Fruit fly (Drosophila melanogaster) whole organism, prepupa: ENCODE data around the gene CG12983.

Source experiments
- Blimp-1 ChIP-seq: fragments of 200-800 bp; sonication (Bioruptor generic); optimal IDR thresholded peaks from 3 replicates; lab custom pipeline; 2017; ENCODE audit warnings: missing biosample characterization, missing genetic modification characterization, mild to moderate bottlenecking, moderate library complexity, missing genetic modification reagents
- CG10631 ChIP-seq: fragments of 200-800 bp; sonication (Bioruptor generic); optimal IDR thresholded peaks from 2 replicates; lab custom pipeline; 2016; ENCODE audit warnings: missing biosample characterization, missing genetic modification characterization
- CG10669 ChIP-seq: fragments of 200-800 bp; sonication (Bioruptor generic); optimal IDR thresholded peaks from 3 replicates; lab custom pipeline; 2018; ENCODE audit warnings: missing biosample characterization, mild to moderate bottlenecking, missing genetic modification characterization, moderate library complexity
- CG11294 ChIP-seq: fragments of 200-800 bp; sonication (Bioruptor generic); IDR thresholded peaks from 2 replicates; pipeline ENCODE4 v1.3.6; 2022; ENCODE audit warnings: missing biosample characterization, missing genetic modification characterization
- CG11762 ChIP-seq: fragments of 200-800 bp; sonication (Bioruptor generic); optimal IDR thresholded peaks from 3 replicates; lab custom pipeline; 2016; ENCODE audit warnings: missing biosample characterization, missing genetic modification characterization; ENCODE audit not compliant: insufficient read depth
- CG11902 ChIP-seq: fragments of 200-800 bp; sonication (Bioruptor generic); optimal IDR thresholded peaks from 3 replicates; lab custom pipeline; 2016; ENCODE audit warnings: missing biosample characterization, missing genetic modification characterization
- CG15336 ChIP-seq: fragments of 200-800 bp; sonication (Bioruptor generic); IDR thresholded peaks from 2 replicates; pipeline ENCODE4 v1.3.6; 2022; ENCODE audit warnings: missing biosample characterization, missing genetic modification characterization
- CG1621 ChIP-seq: fragments of 200-800 bp; sonication (Bioruptor generic); optimal IDR thresholded peaks from 3 replicates; lab custom pipeline; 2018; ENCODE audit warnings: missing biosample characterization, mild to moderate bottlenecking, missing genetic modification characterization
- CG16779 ChIP-seq: fragments of 200-800 bp; sonication (Bioruptor generic); optimal IDR thresholded peaks from 3 replicates; lab custom pipeline; 2017; ENCODE audit warnings: missing biosample characterization, mild to moderate bottlenecking, missing genetic modification characterization
- CG3032 ChIP-seq: fragments of 200-800 bp; optimal IDR thresholded peaks from 2 replicates; lab custom pipeline; 2019; ENCODE audit warnings: missing biosample characterization, mild to moderate bottlenecking, missing genetic modification characterization, moderate library complexity
- CG31627 ChIP-seq: fragments of 200-800 bp; sonication (Bioruptor generic); optimal IDR thresholded peaks from 3 replicates; lab custom pipeline; 2016; ENCODE audit warnings: missing biosample characterization, missing genetic modification characterization
- CG32006 ChIP-seq: fragments of 200-800 bp; sonication (Bioruptor generic); optimal IDR thresholded peaks from 3 replicates; lab custom pipeline; 2017; ENCODE audit warnings: missing biosample characterization, mild to moderate bottlenecking, missing genetic modification characterization
- CG34406 ChIP-seq: fragments of 200-800 bp; sonication (Bioruptor generic); optimal IDR thresholded peaks from 3 replicates; lab custom pipeline; 2016; ENCODE audit warnings: missing biosample characterization, missing genetic modification characterization
- CG3919 ChIP-seq: fragments of 200-800 bp; sonication (Bioruptor generic); optimal IDR thresholded peaks from 3 replicates; lab custom pipeline; 2016; ENCODE audit warnings: missing biosample characterization, missing genetic modification characterization
- CG6163 ChIP-seq: fragments of 200-800 bp; sonication (Bioruptor generic); IDR thresholded peaks from 3 replicates; pipeline ENCODE4 v1.3.6; 2022; ENCODE audit warnings: missing biosample characterization, missing genetic modification characterization
- CG6276 ChIP-seq: fragments of 200-800 bp; sonication (Bioruptor generic); optimal IDR thresholded peaks from 2 replicates; lab custom pipeline; 2017; ENCODE audit warnings: missing biosample characterization, mild to moderate bottlenecking, missing genetic modification characterization
- CG6854 ChIP-seq: fragments of 200-800 bp; sonication (Bioruptor generic); optimal IDR thresholded peaks from 2 replicates; lab custom pipeline; 2017; ENCODE audit warnings: missing biosample characterization, mild to moderate bottlenecking, missing genetic modification characterization
- CG7368 ChIP-seq: fragments of 200-800 bp; sonication (Bioruptor generic); optimal IDR thresholded peaks from 3 replicates; lab custom pipeline; 2016; ENCODE audit warnings: missing biosample characterization, missing genetic modification characterization
- CG8319 ChIP-seq: fragments of 200-800 bp; sonication (Bioruptor generic); optimal IDR thresholded peaks from 3 replicates; lab custom pipeline; 2016; ENCODE audit warnings: missing biosample characterization, missing genetic modification characterization
- CG8632 ChIP-seq: fragments of 200-800 bp; sonication (Bioruptor generic); optimal IDR thresholded peaks from 3 replicates; lab custom pipeline; 2016; ENCODE audit warnings: missing biosample characterization, missing genetic modification characterization
- CG9139 ChIP-seq: fragments of 200-800 bp; sonication (Bioruptor generic); optimal IDR thresholded peaks from 3 replicates; lab custom pipeline; 2017; ENCODE audit warnings: missing biosample characterization, mild to moderate bottlenecking, missing genetic modification characterization
- Eip75B ChIP-seq: fragments of 200-800 bp; sonication (Bioruptor generic); optimal IDR thresholded peaks from 3 replicates; lab custom pipeline; 2016; ENCODE audit warnings: missing biosample characterization, missing genetic modification characterization
- Eip78C ChIP-seq: fragments of 200-800 bp; sonication (Bioruptor generic); peaks from one replicate; lab custom pipeline; 2016; ENCODE audit warnings: missing biosample characterization, missing genetic modification characterization
- Eip93F ChIP-seq: fragments of 200-800 bp; sonication (Bioruptor generic); optimal IDR thresholded peaks from 2 replicates; lab custom pipeline; 2016; ENCODE audit warnings: missing biosample characterization, mild to moderate bottlenecking, missing genetic modification characterization
- Ets96B ChIP-seq: fragments of 200-800 bp; optimal IDR thresholded peaks from 2 replicates; lab custom pipeline; 2019; ENCODE audit warnings: missing biosample characterization, mild to moderate bottlenecking, missing genetic modification characterization, moderate library complexity
- Gug ChIP-seq: fragments of 200-800 bp; sonication (Bioruptor generic); IDR thresholded peaks from 2 replicates; pipeline ENCODE4 v1.3.6; 2022; ENCODE audit warnings: missing biosample characterization, missing genetic modification characterization
- Hr38 ChIP-seq: sonication (Bioruptor generic); optimal IDR thresholded peaks from 2 replicates; lab custom pipeline; 2016; ENCODE audit warnings: missing biosample characterization, missing genetic modification characterization
- Hr39 ChIP-seq: fragments of 200-800 bp; sonication (Bioruptor generic); optimal IDR thresholded peaks from 2 replicates; lab custom pipeline; 2016; ENCODE audit warnings: missing biosample characterization, missing genetic modification characterization
- Hr4 ChIP-seq: fragments of 200-800 bp; sonication (Bioruptor generic); optimal IDR thresholded peaks from 3 replicates; lab custom pipeline; 2016; ENCODE audit warnings: missing biosample characterization, missing genetic modification characterization
- Met ChIP-seq: fragments of 200-800 bp; sonication (Bioruptor generic); optimal IDR thresholded peaks from 3 replicates; lab custom pipeline; 2016; ENCODE audit warnings: missing biosample characterization, missing genetic modification characterization
- OdsH ChIP-seq: fragments of 200-800 bp; sonication (Bioruptor generic); optimal IDR thresholded peaks from 3 replicates; lab custom pipeline; 2016; ENCODE audit warnings: missing biosample characterization, missing genetic modification characterization
- Smox ChIP-seq: fragments of 200-800 bp; sonication (Bioruptor generic); optimal IDR thresholded peaks from 3 replicates; lab custom pipeline; 2016; ENCODE audit warnings: missing biosample characterization, missing genetic modification characterization
- Sox102F ChIP-seq: fragments of 200-800 bp; sonication (Bioruptor generic); optimal IDR thresholded peaks from 2 replicates; lab custom pipeline; 2016; ENCODE audit warnings: missing biosample characterization, mild to moderate bottlenecking, missing genetic modification characterization
- Sox14 ChIP-seq: fragments of 200-800 bp; sonication (Bioruptor generic); optimal IDR thresholded peaks from 3 replicates; lab custom pipeline; 2016; ENCODE audit warnings: missing biosample characterization, missing genetic modification characterization
- acj6 ChIP-seq: fragments of 200-800 bp; sonication (Bioruptor generic); optimal IDR thresholded peaks from 3 replicates; lab custom pipeline; 2016; ENCODE audit warnings: missing biosample characterization, missing genetic modification characterization
- cyc ChIP-seq: fragments of 200-800 bp; sonication (Bioruptor generic); optimal IDR thresholded peaks from 3 replicates; lab custom pipeline; 2016; ENCODE audit warnings: missing biosample characterization, missing genetic modification characterization
- dac ChIP-seq: fragments of 200-800 bp; sonication (Bioruptor generic); optimal IDR thresholded peaks from 2 replicates; lab custom pipeline; 2017; ENCODE audit warnings: missing biosample characterization, mild to moderate bottlenecking, missing genetic modification characterization
- esn ChIP-seq: fragments of 200-800 bp; sonication (Bioruptor generic); optimal IDR thresholded peaks from 2 replicates; lab custom pipeline; 2016; ENCODE audit warnings: missing biosample characterization, mild to moderate bottlenecking, missing genetic modification characterization, moderate library complexity
- fkh ChIP-seq: fragments of 200-800 bp; sonication (Bioruptor generic); optimal IDR thresholded peaks from 3 replicates; lab custom pipeline; 2017; ENCODE audit warnings: missing biosample characterization, mild to moderate bottlenecking, missing genetic modification characterization, moderate library complexity
- net ChIP-seq: fragments of 200-800 bp; sonication (Bioruptor generic); optimal IDR thresholded peaks from 3 replicates; lab custom pipeline; 2016; ENCODE audit warnings: missing biosample characterization, missing genetic modification characterization
- pdm3 ChIP-seq: fragments of 200-800 bp; sonication (Bioruptor generic); optimal IDR thresholded peaks from 3 replicates; lab custom pipeline; 2016; ENCODE audit warnings: missing biosample characterization, missing genetic modification characterization
- salr ChIP-seq, 2 experiments: fragments of 200-800 bp; sonication (Bioruptor generic); optimal IDR thresholded peaks; 3 replicates each; lab custom pipeline; 2016 to 2018; ENCODE audit warnings: missing biosample characterization in 2 of 2, missing genetic modification characterization in 2 of 2, mild to moderate bottlenecking in 1 of 2
- ss ChIP-seq, 2 experiments: fragments of 200-800 bp; sonication (Bioruptor generic); optimal IDR thresholded peaks; 2 replicates in 1 of 2; 3 replicates in 1 of 2; lab custom pipeline; 2017 to 2018; ENCODE audit warnings: mild to moderate bottlenecking in 2 of 2, missing biosample characterization in 2 of 2, missing genetic modification characterization in 2 of 2, moderate library complexity in 1 of 2
- svp ChIP-seq: fragments of 200-800 bp; sonication (Bioruptor generic); peaks from one replicate; lab custom pipeline; 2016; ENCODE audit warnings: missing biosample characterization, missing genetic modification characterization
- vri ChIP-seq: fragments of 200-800 bp; sonication (Bioruptor generic); optimal IDR thresholded peaks from 3 replicates; lab custom pipeline; 2016; ENCODE audit warnings: missing biosample characterization, mild to moderate bottlenecking, missing genetic modification characterization

Gene CG12983

dm6 chr3L:21013465-21013864 lies 46.9 kb upstream of the CG12983 start (continued):
- TF ChIP-seq CG32006 (GFP tag; lab: Kevin White, UChicago) (no peak), CG31627 (GFP tag; lab: Kevin White, UChicago) (no peak), Eip78C (GFP tag; lab: Kevin White, UChicago) (no peak), Eip93F (GFP tag; lab: Kevin White, UChicago) (peak; percentile 12), CG8319 (GFP tag; lab: Kevin White, UChicago) (peak; percentile 5), Ets96B (tag; lab: Kevin White, UChicago) (peak; percentile 38), CG34406 (GFP tag; lab: Kevin White, UChicago) (no peak), OdsH (GFP tag; lab: Kevin White, UChicago) (no peak), pdm3 (GFP tag; lab: Kevin White, UChicago) (no peak), Gug (GFP tag; lab: Robert Waterston, UW) (no peak), net (GFP tag; lab: Kevin White, UChicago) (no peak), CG3919 (peak; percentile 25), acj6 (GFP tag; lab: Kevin White, UChicago) (no peak), CG6854 (GFP tag; lab: Kevin White, UChicago) (peak; percentile 67), CG6276 (peak; percentile 20), Eip75B (GFP tag; lab: Kevin White, UChicago) (no peak), CG3032 (tag; lab: Kevin White, UChicago) (no peak), CG11762 (GFP tag; lab: Kevin White, UChicago) (no peak), Hr4 (GFP tag; lab: Kevin White, UChicago) (no peak), CG11902 (GFP tag; lab: Kevin White, UChicago) (no peak), fkh (GFP tag; lab: Kevin White, UChicago) (no peak), ss (GFP tag; optimal IDR thresholded peaks at IDR 0.05; lab: Kevin White, UChicago) (peak; percentile 63 to 69), CG15336 (GFP tag; lab: Robert Waterston, UW) (no peak), Hr38 (GFP tag; lab: Kevin White, UChicago) (no peak), Blimp-1 (GFP tag; lab: Kevin White, UChicago) (no peak), CG8632 (GFP tag; lab: Kevin White, UChicago) (no peak), CG16779 (no peak), Sox102F (GFP tag; lab: Kevin White, UChicago) (peak; percentile 37), CG10669 (GFP tag; lab: Kevin White, UChicago) (no peak), CG9139 (GFP tag; lab: Kevin White, UChicago) (peak; percentile 64), Hr39 (no peak), Sox14 (GFP tag; lab: Kevin White, UChicago) (no peak), esn (GFP tag; lab: Kevin White, UChicago) (no peak)

dm6 chr3L:21011689-21012088 lies 45.1 kb upstream of the CG12983 start:
- TF ChIP-seq Hr38 (GFP tag; lab: Kevin White, UChicago) (no peak), Ets96B (tag; lab: Kevin White, UChicago) (no peak), svp (peak; percentile 64), Eip78C (GFP tag; lab: Kevin White, UChicago) (no peak), CG6163 (GFP tag; lab: Robert Waterston, UW) (no peak), vri (GFP tag; lab: Kevin White, UChicago) (peak; percentile 23), Sox14 (GFP tag; lab: Kevin White, UChicago) (peak; percentile 9)

dm6 chr3L:21010846-21011607 lies 44.5 kb upstream of the CG12983 start:
- no peak for TF ChIP-seq Hr38 (GFP tag; lab: Kevin White, UChicago)
- TF ChIP-seq CG6163 (GFP tag; lab: Robert Waterston, UW): peak; percentile 50; the same call in 2 of the 3 replicates
- no peak for TF ChIP-seq dac
- TF ChIP-seq CG8632 (GFP tag; lab: Kevin White, UChicago): peak; percentile 33
- peak; percentile 43 for TF ChIP-seq cyc (GFP tag; lab: Kevin White, UChicago)
- peak; percentile 72 for TF ChIP-seq OdsH (GFP tag; lab: Kevin White, UChicago)
- peak; percentile 59 for TF ChIP-seq Smox (GFP tag; lab: Kevin White, UChicago)
- no peak for TF ChIP-seq CG7368 (GFP tag; lab: Kevin White, UChicago)
- TF ChIP-seq CG8319 (GFP tag; lab: Kevin White, UChicago): no peak
- no peak for TF ChIP-seq Eip93F (GFP tag; lab: Kevin White, UChicago)
- peak; percentile 69 for TF ChIP-seq fkh (GFP tag; lab: Kevin White, UChicago)
- peak; percentile 68 for TF ChIP-seq Met
- peak; percentile 25 for TF ChIP-seq Ets96B (tag; lab: Kevin White, UChicago)
- TF ChIP-seq pdm3 (GFP tag; lab: Kevin White, UChicago): peak; percentile 46
- TF ChIP-seq CG6276: peak; percentile 49
- TF ChIP-seq CG10631 (GFP tag; lab: Kevin White, UChicago): peak; percentile 32
- no peak for TF ChIP-seq CG11294
- no peak for TF ChIP-seq CG6854 (GFP tag; lab: Kevin White, UChicago)
- no peak for TF ChIP-seq CG1621 (tag; lab: Kevin White, UChicago)
- peak in 1 of 2 experiments; percentile 75 for TF ChIP-seq salr (GFP tag; optimal IDR thresholded peaks at IDR 0.05; lab: Kevin White, UChicago)
- TF ChIP-seq CG10669 (GFP tag; lab: Kevin White, UChicago): peak; percentile 43
- peak; percentile 75 for TF ChIP-seq Hr4 (GFP tag; lab: Kevin White, UChicago)
